Worm (Caenorhabditis elegans) whole organism, late embryonic: ENCODE measurements around the gene snt-1.
"Not testable (repeated sequence)": the region's sequence is repeated elsewhere in the genome, so short reads cannot be mapped to it uniquely, and the experiment has no call there.

Source experiments
- C08G9.2 ChIP-seq: sonication (generic microtip); optimal IDR thresholded peaks from 2 replicates; lab custom pipeline; 2016; ENCODE audit warnings: mild to moderate bottlenecking, missing genetic modification characterization, moderate library complexity, missing compliant biosample characterization
- ama-1 ChIP-seq: fragments of 150-350 bp; optimal IDR thresholded peaks from 2 replicates; lab custom pipeline; 2014
- ceh-24 ChIP-seq: sonication (generic microtip); optimal IDR thresholded peaks from 2 replicates; lab custom pipeline; 2016; ENCODE audit warnings: mild to moderate bottlenecking, missing genetic modification characterization, missing compliant biosample characterization
- dve-1 ChIP-seq: sonication (generic microtip); optimal IDR thresholded peaks from 2 replicates; lab custom pipeline; 2017; ENCODE audit warnings: antibody characterized with exemption, mild to moderate bottlenecking, missing genetic modification characterization, missing compliant biosample characterization
- fkh-10 ChIP-seq: fragments of 150-350 bp; optimal IDR thresholded peaks from 2 replicates; lab custom pipeline; 2014; ENCODE audit warnings: missing biosample characterization, missing genetic modification reagents, missing genetic modification characterization
- pag-3 ChIP-seq: sonication (generic microtip); optimal IDR thresholded peaks from 2 replicates; lab custom pipeline; 2016; ENCODE audit warnings: missing compliant biosample characterization, missing genetic modification characterization, borderline replicate concordance
- pha-4 ChIP-seq: fragments of 150-350 bp; optimal IDR thresholded peaks from 2 replicates; lab custom pipeline; 2018; ENCODE audit warnings: missing biosample characterization, missing genetic modification reagents, missing genetic modification characterization
- pqm-1 ChIP-seq: sonication (generic microtip); optimal IDR thresholded peaks from 2 replicates; lab custom pipeline; 2016; ENCODE audit warnings: missing genetic modification characterization, missing compliant biosample characterization
- rnt-1 ChIP-seq: sonication (generic microtip); optimal IDR thresholded peaks from 2 replicates; lab custom pipeline; 2016; ENCODE audit warnings: missing genetic modification characterization, missing compliant biosample characterization

DNA sequence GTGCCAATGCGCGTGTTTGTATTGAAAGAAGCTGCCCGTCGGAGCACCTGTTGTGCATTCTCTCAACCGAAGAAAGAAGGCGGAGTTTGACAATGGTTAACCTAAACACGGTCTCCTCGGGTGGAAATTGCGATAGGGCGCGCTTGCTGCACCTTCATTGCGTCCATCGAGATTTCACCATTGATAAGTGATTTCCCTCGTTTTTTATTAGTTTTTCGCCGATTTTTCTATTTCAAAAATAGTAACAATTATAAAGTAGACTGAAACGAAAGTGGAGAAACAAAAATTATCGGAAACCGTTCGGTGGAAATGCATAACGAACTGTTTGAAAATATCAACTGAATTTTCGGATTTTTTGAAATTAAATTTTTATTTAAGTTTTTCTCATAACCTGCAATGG lies 35.7 kb upstream of the snt-1 start, which contains the start of gene agr-1:
- not testable (repeated sequence) for TF ChIP-seq rnt-1; pag-3; C08G9.2; fkh-10 (GFP tag; lab: Kevin White, UChicago); pqm-1 (tag; lab: Kevin White, UChicago); ama-1; pha-4 (tag; lab: Kevin White, UChicago); ceh-24 (tag; lab: Kevin White, UChicago); dve-1 (tag; lab: Kevin White, UChicago)
